Fruit fly (Drosophila melanogaster): Measurements from ENCODE around the gene CG42831.

DNA sequence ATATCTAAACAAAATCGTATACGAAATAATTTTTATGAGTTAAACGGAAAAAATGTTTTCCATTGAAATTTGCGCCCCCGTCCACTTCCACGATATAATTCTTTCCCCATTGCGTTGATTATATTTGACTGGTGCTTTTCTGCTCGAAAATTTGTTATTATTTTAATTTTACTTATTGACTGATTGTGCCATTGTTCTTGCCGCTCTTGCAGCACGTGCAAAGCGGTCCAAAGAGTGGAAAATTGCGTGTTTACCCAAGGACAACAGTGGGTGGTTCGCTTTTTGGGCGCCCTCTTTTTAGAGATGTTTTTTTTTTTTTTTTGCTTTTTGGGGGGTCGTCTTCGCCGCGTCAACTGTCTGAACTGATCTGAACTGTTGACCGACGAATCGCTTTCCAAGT lies 11.5 kb upstream of the CG42831 start:
- TF ChIP-seq CTCF (optimal IDR thresholded peaks at IDR 0.05) = no peak
- TF ChIP-seq CG8478 (optimal IDR thresholded peaks at IDR 0.05) = no peak

All from S2 (cell line).